Worm (Caenorhabditis elegans) whole organism, early embryonic: ENCODE results near the gene srw-20.

Experiments
- ama-1 ChIP-seq: fragments of 150-350 bp; optimal IDR thresholded peaks from 2 replicates; lab custom pipeline; 2014
- flt-1 ChIP-seq: fragments of 200-800 bp; sonication (Bioruptor generic); IDR thresholded peaks from 2 replicates; pipeline ENCODE4 v1.3.6; 2022; ENCODE audit warnings: missing genetic modification characterization, missing compliant biosample characterization
- pes-1 ChIP-seq: fragments of 200-800 bp; sonication (Bioruptor generic); IDR thresholded peaks from 2 replicates; pipeline ENCODE4 v1.3.6; 2022; ENCODE audit warnings: missing genetic modification reagents, missing genetic modification characterization, missing compliant biosample characterization
- tbx-37 ChIP-seq: fragments of 200-800 bp; sonication (Bioruptor generic); conservative IDR thresholded peaks from 2 replicates; pipeline ENCODE4 v1.3.6; 2022; ENCODE audit warnings: missing genetic modification reagents, missing genetic modification characterization, missing compliant biosample characterization

- no peak for TF ChIP-seq ama-1 (lab: Kevin White, UChicago)
- no peak for TF ChIP-seq pes-1 (GFP tag; lab: Robert Waterston, UW)
- TF ChIP-seq tbx-37 (GFP tag; lab: Robert Waterston, UW): no peak
- no peak for TF ChIP-seq flt-1
Observed at ce11 chrV:17030430-17030829, 49.3 kb downstream of the srw-20 start.
